Worm (Caenorhabditis elegans): ENCODE data around the gene klc-1.
A peak's percentile ranks its signal among the peaks of the same experiment; 100 is the strongest.

klc-1 gene

ce11 chrIV:11125200-11125599 is 41.7 kb downstream of the klc-1 start:
- TF ChIP-seq jun-1 (tag; optimal IDR thresholded peaks at IDR 0.05) (no peak), fos-1 (tag; optimal IDR thresholded peaks at IDR 0.05) (no peak), unc-39 (tag; optimal IDR thresholded peaks at IDR 0.05) (no peak), pha-4 (tag; optimal IDR thresholded peaks at IDR 0.05) (peak; percentile 38), nfya-1 (tag; optimal IDR thresholded peaks at IDR 0.05; ENCODE audit: insufficient read depth) (peak; percentile 100), nhr-23 (tag; optimal IDR thresholded peaks at IDR 0.05) (peak; percentile 55), elt-2 (tag; optimal IDR thresholded peaks at IDR 0.05) (peak; percentile 18), ceh-16 (tag; optimal IDR thresholded peaks at IDR 0.05) (no peak), mml-1 (tag; optimal IDR thresholded peaks at IDR 0.05) (no peak), nhr-28 (tag; optimal IDR thresholded peaks at IDR 0.05) (no peak), nhr-237 (tag; optimal IDR thresholded peaks at IDR 0.05) (no peak), fkh-10 (GFP tag; optimal IDR thresholded peaks at IDR 0.05) (no peak), snpc-4 (tag; optimal IDR thresholded peaks at IDR 0.05) (no peak), nhr-76 (tag; optimal IDR thresholded peaks at IDR 0.05) (no peak), nhr-25 (tag; optimal IDR thresholded peaks at IDR 0.05) (peak; percentile 42), ZK546.5 (tag; optimal IDR thresholded peaks at IDR 0.05) (no peak), ztf-4 (tag; optimal IDR thresholded peaks at IDR 0.05) (no peak), elt-1 (tag; optimal IDR thresholded peaks at IDR 0.05) (no peak), nhr-67 (tag; optimal IDR thresholded peaks at IDR 0.05) (no peak), nhr-11 (tag; optimal IDR thresholded peaks at IDR 0.05) (no peak), ceh-9 (tag; optimal IDR thresholded peaks at IDR 0.05) (no peak), ama-1 (optimal IDR thresholded peaks at IDR 0.05) (no peak), daf-12 (tag; optimal IDR thresholded peaks at IDR 0.05) (no peak), lin-15B (tag; optimal IDR thresholded peaks at IDR 0.05) (peak; percentile 67), pqm-1 (tag; optimal IDR thresholded peaks at IDR 0.05) (no peak), skn-1 (tag; optimal IDR thresholded peaks at IDR 0.05) (no peak), lin-39 (tag; optimal IDR thresholded peaks at IDR 0.05) (peak; percentile 50), egl-27 (tag; optimal IDR thresholded peaks at IDR 0.05) (no peak), sea-2 (GFP tag; optimal IDR thresholded peaks at IDR 0.05) (no peak), hmg-11 (tag; optimal IDR thresholded peaks at IDR 0.05) (peak; percentile 64), eor-1 (tag; optimal IDR thresholded peaks at IDR 0.05) (no peak), nhr-12 (tag; optimal IDR thresholded peaks at IDR 0.05) (no peak), tbx-2 (tag; optimal IDR thresholded peaks at IDR 0.05) (no peak), lsy-12 (tag; optimal IDR thresholded peaks at IDR 0.05) (peak; percentile 27), fkh-2 (tag; optimal IDR thresholded peaks at IDR 0.05) (no peak)

DNA sequence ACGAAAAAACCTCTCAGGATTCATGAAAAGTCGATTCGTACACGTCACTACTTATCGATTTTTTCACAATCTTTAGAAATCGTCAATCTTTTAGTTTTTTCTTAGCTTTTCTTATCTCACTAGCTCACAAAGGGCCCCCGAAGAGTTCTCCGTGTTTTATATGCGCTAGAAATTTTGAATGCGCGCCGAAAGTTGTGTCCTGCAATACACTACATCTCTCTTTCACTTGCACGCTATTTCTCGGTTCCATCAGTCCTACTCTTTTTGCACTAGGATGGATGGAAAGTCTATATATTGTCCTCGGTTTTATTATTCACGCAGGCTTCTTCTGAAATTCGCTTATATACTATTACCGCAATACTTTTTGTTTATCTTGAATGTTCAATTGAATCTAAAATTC is 42.1 kb downstream of the klc-1 start:
- TF ChIP-seq elt-1 (tag; optimal IDR thresholded peaks at IDR 0.05) = no peak
- no peak for TF ChIP-seq nhr-76 (tag; optimal IDR thresholded peaks at IDR 0.05)
- TF ChIP-seq egl-27 (tag; optimal IDR thresholded peaks at IDR 0.05) = no peak
- no peak for TF ChIP-seq ama-1 (optimal IDR thresholded peaks at IDR 0.05)
- no peak for TF ChIP-seq lin-39 (tag; optimal IDR thresholded peaks at IDR 0.05)
- TF ChIP-seq elt-2 (tag; optimal IDR thresholded peaks at IDR 0.05) = no peak

- TF ChIP-seq unc-39 (tag; optimal IDR thresholded peaks at IDR 0.05) = no peak
- TF ChIP-seq mml-1 (tag; optimal IDR thresholded peaks at IDR 0.05) = no peak
- TF ChIP-seq snpc-4 (tag; optimal IDR thresholded peaks at IDR 0.05) = no peak
- TF ChIP-seq lsy-12 (tag; optimal IDR thresholded peaks at IDR 0.05) = no peak
- TF ChIP-seq nhr-25 (tag; optimal IDR thresholded peaks at IDR 0.05) = no peak
- TF ChIP-seq jun-1 (tag; optimal IDR thresholded peaks at IDR 0.05) = no peak
- TF ChIP-seq egl-27 (tag; optimal IDR thresholded peaks at IDR 0.05) = no peak
- TF ChIP-seq zag-1 (tag; optimal IDR thresholded peaks at IDR 0.05) = no peak
- TF ChIP-seq ZK546.5 (tag; optimal IDR thresholded peaks at IDR 0.05) = no peak
These were observed 42.3 kb downstream of the klc-1 start, which contains the start of gene swsn-4 for ce11 chrIV:11126004-11126027. Gene swsn-4 (plus strand): TSS chrIV:11126024.

DNA sequence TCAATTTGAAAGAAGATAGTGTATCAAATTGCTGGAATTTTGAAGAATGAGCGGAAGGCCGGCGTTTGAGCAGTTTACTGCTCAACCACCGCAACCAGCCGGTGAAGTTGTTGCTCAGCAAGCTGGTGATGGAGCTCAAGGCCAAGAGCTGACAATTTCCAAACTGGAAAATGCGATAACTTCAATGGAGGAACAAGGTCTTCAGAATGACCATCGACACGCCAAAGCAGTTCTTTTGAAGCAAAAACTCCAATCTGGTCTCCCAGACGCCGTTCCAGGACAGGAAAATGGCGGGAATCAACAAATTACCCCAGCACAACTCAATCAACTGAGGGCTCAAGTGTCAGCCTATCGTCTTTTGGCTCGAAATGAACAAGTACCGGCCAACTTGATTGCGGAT is 42.5 kb downstream of the klc-1 start:
- no peak for TF ChIP-seq nhr-237 (tag; optimal IDR thresholded peaks at IDR 0.05)
- no peak for TF ChIP-seq skn-1 (tag; optimal IDR thresholded peaks at IDR 0.05)
- TF ChIP-seq mml-1 (tag; optimal IDR thresholded peaks at IDR 0.05) = no peak
- no peak for TF ChIP-seq ztf-11 (tag; optimal IDR thresholded peaks at IDR 0.05)
- no peak for TF ChIP-seq nfya-1 (tag; optimal IDR thresholded peaks at IDR 0.05; ENCODE audit: insufficient read depth)
- TF ChIP-seq nhr-23 (tag; optimal IDR thresholded peaks at IDR 0.05) = no peak
- TF ChIP-seq pha-4 (tag; optimal IDR thresholded peaks at IDR 0.05) = no peak
- TF ChIP-seq unc-39 (tag; optimal IDR thresholded peaks at IDR 0.05) = no peak
- TF ChIP-seq tbx-2 (tag; optimal IDR thresholded peaks at IDR 0.05) = no peak

- TF ChIP-seq elt-2 (tag; optimal IDR thresholded peaks at IDR 0.05) (peak; percentile 58), elt-3 (tag; optimal IDR thresholded peaks at IDR 0.05) (no peak), elt-1 (tag; optimal IDR thresholded peaks at IDR 0.05) (no peak), ceh-28 (tag; optimal IDR thresholded peaks at IDR 0.05) (no peak), pha-4 (tag; optimal IDR thresholded peaks at IDR 0.05) (peak; percentile 29), pqm-1 (tag; optimal IDR thresholded peaks at IDR 0.05) (peak; percentile 11), lsy-12 (tag; optimal IDR thresholded peaks at IDR 0.05) (no peak), nfya-1 (tag; optimal IDR thresholded peaks at IDR 0.05; ENCODE audit: insufficient read depth) (peak; percentile 44), nhr-77 (tag; optimal IDR thresholded peaks at IDR 0.05) (no peak)
These were observed 47.2 kb downstream of the klc-1 start for ce11 chrIV:11130774-11131173.
